Fruit fly (Drosophila melanogaster): Measurements from ENCODE around the gene CG15347.

The CG15347 gene

DNA sequence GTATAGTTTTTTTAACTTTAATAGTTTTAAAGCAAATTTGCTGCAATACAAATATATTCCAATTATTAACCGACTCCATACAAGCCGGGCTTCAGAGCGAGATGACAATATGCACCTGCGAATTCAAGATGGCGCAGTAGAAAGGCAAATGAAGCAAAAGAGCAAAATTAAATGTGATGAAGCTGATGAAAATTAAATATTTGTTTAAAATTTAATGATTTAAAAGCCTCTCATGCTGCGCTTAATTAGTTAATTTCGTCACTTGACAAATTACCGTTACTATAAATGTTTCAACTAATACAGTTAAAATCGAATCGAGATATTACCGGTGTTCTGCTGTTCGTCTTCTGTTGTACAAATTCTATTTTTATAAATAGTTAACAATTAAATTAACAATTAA, 28.4 kb upstream of the CG15347 start, which contains the start of gene CG33181:
TSS of gene CG33181 (plus strand) at position 301 of the 400 bp plus-strand sequence.
- TF ChIP-seq h (optimal IDR thresholded peaks at IDR 0.05): no peak
- TF ChIP-seq Sin3A (optimal IDR thresholded peaks at IDR 0.05): no peak
- no peak for TF ChIP-seq psq (optimal IDR thresholded peaks at IDR 0.05)
- TF ChIP-seq Myc (optimal IDR thresholded peaks at IDR 0.05): no peak
- no peak for TF ChIP-seq insv (optimal IDR thresholded peaks at IDR 0.05)
- TF ChIP-seq ttk (optimal IDR thresholded peaks at IDR 0.05): no peak

DNA sequence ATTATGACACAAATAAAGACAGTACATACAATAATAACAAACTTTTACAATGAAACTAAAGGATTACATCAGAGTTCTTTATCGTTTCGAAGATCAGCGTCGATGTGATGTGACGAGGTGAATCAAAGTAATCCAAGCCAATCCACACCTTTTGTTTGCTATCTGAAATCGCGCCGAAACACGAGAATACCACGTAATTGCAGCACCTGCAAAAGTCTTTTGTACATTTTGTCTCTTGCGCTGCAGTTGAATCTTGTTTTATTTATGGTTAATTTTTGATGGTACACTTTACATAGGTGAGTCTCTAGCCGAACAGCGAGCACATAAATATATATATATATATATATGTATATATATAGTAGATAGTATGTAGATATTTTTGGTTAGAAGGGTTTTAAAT, 24.1 kb upstream of the CG15347 start:
- TF ChIP-seq ttk (optimal IDR thresholded peaks at IDR 0.05) (no peak), psq (optimal IDR thresholded peaks at IDR 0.05) (no peak), h (optimal IDR thresholded peaks at IDR 0.05) (no peak), Myc (optimal IDR thresholded peaks at IDR 0.05) (no peak), insv (optimal IDR thresholded peaks at IDR 0.05) (no peak), Sin3A (optimal IDR thresholded peaks at IDR 0.05) (no peak)

dm6 chrX:8483671-8484070, 23.0 kb upstream of the CG15347 start, which contains the start of gene CG33223:
CG33223 (minus strand) TSS chrX:8483885.
- TF ChIP-seq h (optimal IDR thresholded peaks at IDR 0.05): no peak
- TF ChIP-seq Myc (optimal IDR thresholded peaks at IDR 0.05): no peak
- no peak for TF ChIP-seq insv (optimal IDR thresholded peaks at IDR 0.05)
- no peak for TF ChIP-seq psq (optimal IDR thresholded peaks at IDR 0.05)

DNA sequence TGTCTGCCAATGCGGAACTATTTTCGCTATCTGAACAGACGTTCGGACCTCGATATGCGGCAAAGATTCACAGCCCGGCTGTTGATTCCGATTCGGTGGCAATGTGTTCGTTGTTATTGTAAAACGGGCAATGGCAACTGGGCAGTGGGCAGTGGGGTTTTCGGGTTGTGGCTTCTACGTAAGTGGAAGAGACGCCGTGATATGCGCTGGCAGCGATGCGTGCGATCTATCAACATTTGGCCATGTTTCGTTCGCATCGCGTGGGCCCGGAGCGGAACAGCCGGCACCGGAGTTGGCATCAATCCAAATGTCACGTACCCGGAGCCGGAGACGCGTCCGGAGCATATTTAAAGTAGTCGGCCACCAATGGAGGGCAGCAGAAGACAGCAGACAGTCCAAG, 20.8 kb upstream of the CG15347 start, which contains the start of gene Cp38:
TSS of gene Cp38 (plus strand) at position 376 of the 400 bp plus-strand sequence.
- no peak for TF ChIP-seq h (optimal IDR thresholded peaks at IDR 0.05)
- no peak for TF ChIP-seq psq (optimal IDR thresholded peaks at IDR 0.05)
- TF ChIP-seq Sin3A (optimal IDR thresholded peaks at IDR 0.05): no peak
- TF ChIP-seq ttk (optimal IDR thresholded peaks at IDR 0.05): no peak
- TF ChIP-seq Myc (optimal IDR thresholded peaks at IDR 0.05): no peak
- TF ChIP-seq insv (optimal IDR thresholded peaks at IDR 0.05): no peak

- TF ChIP-seq insv (optimal IDR thresholded peaks at IDR 0.05): no peak
- TF ChIP-seq Myc (optimal IDR thresholded peaks at IDR 0.05): no peak
- no peak for TF ChIP-seq h (optimal IDR thresholded peaks at IDR 0.05)
- no peak for TF ChIP-seq Sin3A (optimal IDR thresholded peaks at IDR 0.05)
- no peak for TF ChIP-seq psq (optimal IDR thresholded peaks at IDR 0.05)
- TF ChIP-seq ttk (optimal IDR thresholded peaks at IDR 0.05): no peak
These were observed 18.4 kb upstream of the CG15347 start, which contains the start of gene Cp36 for dm6 chrX:8479031-8479568. Cp36 (plus strand) TSS chrX:8479319.

dm6 chrX:8476817-8477216, 16.1 kb upstream of the CG15347 start, which contains the start of gene Cp7Fc:
Cp7Fc (plus strand) TSS chrX:8477117.
- TF ChIP-seq insv (optimal IDR thresholded peaks at IDR 0.05): no peak

dm6 chrX:8475657-8476056, 15.0 kb upstream of the CG15347 start:
- TF ChIP-seq psq (optimal IDR thresholded peaks at IDR 0.05): no peak
- TF ChIP-seq insv (optimal IDR thresholded peaks at IDR 0.05): no peak
- TF ChIP-seq Sin3A (optimal IDR thresholded peaks at IDR 0.05): no peak

DNA sequence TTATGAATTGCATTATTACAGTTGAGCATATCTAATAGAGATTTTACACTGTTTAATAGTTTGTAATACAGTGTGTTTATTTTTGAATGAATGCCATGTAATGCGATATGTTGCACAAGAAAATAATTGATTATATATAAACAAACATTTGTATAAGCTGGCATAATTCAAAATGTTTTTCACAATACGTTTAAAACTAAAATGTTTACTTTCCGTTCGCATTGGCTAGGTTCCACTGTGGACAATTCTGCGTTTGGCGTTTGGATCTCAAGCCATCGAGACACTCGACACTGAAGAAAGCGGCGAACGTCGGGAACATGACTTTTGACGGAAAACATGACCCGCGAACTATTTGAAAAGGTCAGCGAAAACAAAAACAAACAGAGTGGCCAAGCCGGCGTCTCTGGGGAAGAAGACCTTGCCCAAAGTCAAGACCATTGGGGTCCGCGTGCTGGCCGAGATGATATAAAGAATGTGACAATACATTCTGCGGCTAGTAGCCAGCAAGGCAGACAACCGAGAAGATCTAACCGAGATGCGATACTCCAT, 12.7 kb upstream of the CG15347 start, which contains the start of gene Cp7Fb:
TSS of gene Cp7Fb (plus strand) at position 499 of the 549 bp plus-strand sequence.
- TF ChIP-seq insv (optimal IDR thresholded peaks at IDR 0.05) (no peak), Myc (optimal IDR thresholded peaks at IDR 0.05) (no peak), h (optimal IDR thresholded peaks at IDR 0.05) (no peak), ttk (optimal IDR thresholded peaks at IDR 0.05) (no peak)

- no peak for TF ChIP-seq Myc (optimal IDR thresholded peaks at IDR 0.05)
- no peak for TF ChIP-seq insv (optimal IDR thresholded peaks at IDR 0.05)
- no peak for TF ChIP-seq ttk (optimal IDR thresholded peaks at IDR 0.05)
- TF ChIP-seq h (optimal IDR thresholded peaks at IDR 0.05): no peak
- TF ChIP-seq psq (optimal IDR thresholded peaks at IDR 0.05): no peak
- TF ChIP-seq Sin3A (optimal IDR thresholded peaks at IDR 0.05): no peak
These were observed 9.9 kb upstream of the CG15347 start, which contains the start of gene Cp7Fa for dm6 chrX:8470588-8470987. Cp7Fa (plus strand) TSS chrX:8470888.

DNA sequence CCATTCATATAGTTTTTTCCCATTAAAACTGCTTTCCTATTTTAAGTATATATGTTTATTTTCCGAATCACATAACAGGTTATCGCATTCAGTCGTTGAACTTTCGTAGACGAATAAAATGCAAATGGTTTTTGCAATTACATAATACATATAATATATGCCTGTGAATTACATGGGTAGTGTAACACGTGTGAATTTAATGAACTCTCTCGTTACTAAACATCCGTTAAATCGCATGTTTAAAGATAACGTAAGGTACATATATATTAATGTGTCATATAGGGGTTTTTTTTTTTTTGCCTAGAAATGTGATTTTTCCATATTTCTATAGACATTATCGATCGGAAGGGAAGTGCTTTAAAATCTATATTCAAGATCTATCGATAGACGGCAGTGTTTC, 8.9 kb upstream of the CG15347 start:
- TF ChIP-seq h (optimal IDR thresholded peaks at IDR 0.05) (no peak), psq (optimal IDR thresholded peaks at IDR 0.05) (no peak), Myc (optimal IDR thresholded peaks at IDR 0.05) (no peak)

DNA sequence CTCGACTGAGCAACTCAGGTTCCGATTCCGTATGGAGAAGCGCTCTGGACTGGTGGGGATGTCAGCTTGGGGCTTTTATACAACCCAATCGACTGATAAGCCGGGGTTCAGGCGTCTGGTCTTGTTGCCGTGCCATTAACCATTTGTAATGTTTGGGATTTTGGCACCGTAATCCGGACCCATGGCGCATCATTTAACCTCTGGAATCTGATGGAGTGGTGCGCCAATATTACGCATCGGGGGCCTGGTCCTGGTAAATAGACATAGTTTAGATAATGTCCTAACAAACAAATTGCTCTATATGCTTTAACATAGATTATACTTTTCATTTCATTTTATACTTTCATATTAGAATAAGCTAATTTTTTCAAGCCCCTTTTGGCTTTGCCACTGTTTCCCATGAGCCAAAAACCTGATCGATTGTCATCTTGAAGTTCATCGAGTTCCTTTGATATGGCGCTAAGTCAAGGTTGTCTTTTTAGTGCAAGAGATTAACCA, 8.3 kb upstream of the CG15347 start, which contains the start of gene CG12116:
TSS of gene CG12116 (minus strand) at position 51 of the 498 bp plus-strand sequence.
- TF ChIP-seq psq (optimal IDR thresholded peaks at IDR 0.05) (no peak), insv (optimal IDR thresholded peaks at IDR 0.05) (no peak), ttk (optimal IDR thresholded peaks at IDR 0.05) (no peak), Myc (optimal IDR thresholded peaks at IDR 0.05) (no peak), Sin3A (optimal IDR thresholded peaks at IDR 0.05) (no peak), h (optimal IDR thresholded peaks at IDR 0.05) (no peak)

- no peak for TF ChIP-seq ttk (optimal IDR thresholded peaks at IDR 0.05)
- TF ChIP-seq Myc (optimal IDR thresholded peaks at IDR 0.05): no peak
- TF ChIP-seq psq (optimal IDR thresholded peaks at IDR 0.05): no peak
These were observed 6.1 kb upstream of the CG15347 start for dm6 chrX:8466729-8467215.
